Worm (Caenorhabditis elegans) whole organism, L4/young adult: ENCODE data around the gene memi-2.

Experiments used
- W03F9.2 ChIP-seq: fragments of 150-350 bp; optimal IDR thresholded peaks from 2 replicates; lab custom pipeline; 2014; ENCODE audit warnings: missing biosample characterization, missing genetic modification characterization
- him-1 ChIP-seq: sonication (generic microtip); optimal IDR thresholded peaks from 2 replicates; lab custom pipeline; 2016; ENCODE audit warnings: missing genotype, missing genetic modification reagents, missing genetic modification characterization, missing compliant biosample characterization

DNA sequence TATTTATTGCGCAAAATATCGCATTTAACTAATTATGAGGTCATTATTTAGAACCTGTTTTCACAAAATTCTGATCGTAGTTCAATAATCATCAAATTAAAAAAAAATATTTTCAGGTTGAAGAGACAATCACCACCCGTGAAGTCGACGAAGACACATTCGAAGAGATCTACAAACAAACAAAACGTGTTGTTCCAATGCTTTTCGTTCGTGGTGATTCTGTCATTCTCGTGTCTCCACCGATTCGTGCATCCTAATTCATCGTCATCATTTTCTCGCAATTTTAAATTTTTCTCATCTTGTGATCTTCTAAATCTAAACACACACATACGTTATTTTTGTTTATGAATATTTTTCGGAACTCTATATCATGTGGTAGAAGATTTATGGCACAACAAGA lies 11.5 kb downstream of the memi-2 start:
- TF ChIP-seq W03F9.2 (tag; lab: Kevin White, UChicago) (no peak), him-1 (tag; lab: Kevin White, UChicago) (peak; percentile 42)
